Worm (Caenorhabditis elegans) whole organism, late embryonic: Measurements from ENCODE around the gene K08F9.3.
"Not testable (repeated sequence)": the region's sequence is repeated elsewhere in the genome, so short reads cannot be mapped to it uniquely, and the experiment has no call there.

Experiments
- C08G9.2 ChIP-seq: sonication (generic microtip); optimal IDR thresholded peaks from 2 replicates; lab custom pipeline; 2016; ENCODE audit warnings: mild to moderate bottlenecking, missing genetic modification characterization, moderate library complexity, missing compliant biosample characterization
- C38D4.7 ChIP-seq: fragments of 200-800 bp; sonication (Bioruptor generic); optimal IDR thresholded peaks from 2 replicates; lab custom pipeline; 2018; ENCODE audit warnings: mild to moderate bottlenecking, missing genetic modification characterization, moderate library complexity, missing compliant biosample characterization
- F13H6.1 ChIP-seq: sonication (generic microtip); optimal IDR thresholded peaks from 2 replicates; lab custom pipeline; 2016; ENCODE audit warnings: missing genetic modification characterization, missing compliant biosample characterization
- K09A11.1 ChIP-seq: sonication (generic microtip); optimal IDR thresholded peaks from 2 replicates; lab custom pipeline; 2017; ENCODE audit warnings: antibody characterized with exemption, mild to moderate bottlenecking, missing genetic modification characterization, missing compliant biosample characterization; ENCODE audit not compliant: insufficient read depth
- T23F11.4 ChIP-seq: fragments of 200-800 bp; sonication (Bioruptor generic); optimal IDR thresholded peaks from 2 replicates; lab custom pipeline; 2018; ENCODE audit warnings: mild to moderate bottlenecking, missing genetic modification characterization, missing compliant biosample characterization
- ahr-1 ChIP-seq: sonication (generic microtip); optimal IDR thresholded peaks from 2 replicates; lab custom pipeline; 2016; ENCODE audit warnings: missing genetic modification characterization, missing compliant biosample characterization
- ceh-14 ChIP-seq: sonication (generic microtip); optimal IDR thresholded peaks from 2 replicates; lab custom pipeline; 2016; ENCODE audit warnings: missing genotype, missing genetic modification characterization, missing compliant biosample characterization
- ceh-18 ChIP-seq: sonication (generic microtip); optimal IDR thresholded peaks from 2 replicates; lab custom pipeline; 2016; ENCODE audit warnings: missing genetic modification characterization, missing compliant biosample characterization
- ceh-19 ChIP-seq: fragments of 200-800 bp; sonication (Bioruptor generic); optimal IDR thresholded peaks from 2 replicates; lab custom pipeline; 2018; ENCODE audit warnings: mild to moderate bottlenecking, missing genetic modification characterization, missing compliant biosample characterization
- ceh-24 ChIP-seq: sonication (generic microtip); optimal IDR thresholded peaks from 2 replicates; lab custom pipeline; 2016; ENCODE audit warnings: mild to moderate bottlenecking, missing genetic modification characterization, missing compliant biosample characterization
- ceh-30 ChIP-seq: fragments of 150-350 bp; optimal IDR thresholded peaks from 2 replicates; lab custom pipeline; 2014; ENCODE audit warnings: missing biosample characterization, missing genetic modification characterization
- ceh-34 ChIP-seq: sonication (generic microtip); optimal IDR thresholded peaks from 2 replicates; lab custom pipeline; 2016; ENCODE audit warnings: mild to moderate bottlenecking, missing genetic modification characterization, missing compliant biosample characterization
- ceh-45 ChIP-seq: fragments of 200-800 bp; sonication (Bioruptor generic); IDR thresholded peaks from 2 replicates; pipeline ENCODE4 v1.3.6; 2022; ENCODE audit warnings: missing genetic modification reagents, missing genetic modification characterization, missing compliant biosample characterization
- dmd-4 ChIP-seq: sonication (generic microtip); optimal IDR thresholded peaks from 2 replicates; lab custom pipeline; 2016; ENCODE audit warnings: borderline replicate concordance, missing genetic modification characterization, missing compliant biosample characterization
- elt-4 ChIP-seq: sonication (generic microtip); optimal IDR thresholded peaks from 2 replicates; lab custom pipeline; 2016; ENCODE audit warnings: missing genetic modification characterization, missing compliant biosample characterization
- eyg-1 ChIP-seq: sonication (generic microtip); optimal IDR thresholded peaks from 2 replicates; lab custom pipeline; 2016; ENCODE audit warnings: missing genotype, missing genetic modification characterization, missing compliant biosample characterization
- fax-1 ChIP-seq: sonication (generic microtip); optimal IDR thresholded peaks from 2 replicates; lab custom pipeline; 2016; ENCODE audit warnings: missing genotype, missing genetic modification characterization, missing compliant biosample characterization
- fkh-10 ChIP-seq: fragments of 150-350 bp; optimal IDR thresholded peaks from 2 replicates; lab custom pipeline; 2014; ENCODE audit warnings: missing biosample characterization, missing genetic modification reagents, missing genetic modification characterization
- hlh-15 ChIP-seq: sonication (generic microtip); optimal IDR thresholded peaks from 2 replicates; lab custom pipeline; 2016; ENCODE audit warnings: missing genetic modification characterization, missing compliant biosample characterization
- hlh-6 ChIP-seq: sonication (generic microtip); optimal IDR thresholded peaks from 2 replicates; lab custom pipeline; 2016; ENCODE audit warnings: missing genotype, missing genetic modification characterization, missing compliant biosample characterization
- mec-3 ChIP-seq: sonication (generic microtip); optimal IDR thresholded peaks from 2 replicates; lab custom pipeline; 2016; ENCODE audit warnings: borderline replicate concordance, missing genetic modification characterization, missing compliant biosample characterization
- nhr-232 ChIP-seq: sonication (generic microtip); optimal IDR thresholded peaks from 2 replicates; lab custom pipeline; 2016; ENCODE audit warnings: missing genetic modification characterization, missing compliant biosample characterization
- npax-4 ChIP-seq: sonication (generic microtip); optimal IDR thresholded peaks from 2 replicates; lab custom pipeline; 2016; ENCODE audit warnings: missing genetic modification characterization, missing compliant biosample characterization
- odd-2 ChIP-seq: sonication (generic microtip); optimal IDR thresholded peaks from 2 replicates; lab custom pipeline; 2017; ENCODE audit warnings: antibody characterized with exemption, mild to moderate bottlenecking, missing genetic modification characterization, missing compliant biosample characterization
- pax-1 ChIP-seq: fragments of 150-350 bp; optimal IDR thresholded peaks from 2 replicates; lab custom pipeline; 2014; ENCODE audit warnings: missing biosample characterization, missing genetic modification characterization
- pha-4 ChIP-seq: fragments of 150-350 bp; optimal IDR thresholded peaks from 2 replicates; lab custom pipeline; 2018; ENCODE audit warnings: missing biosample characterization, missing genetic modification reagents, missing genetic modification characterization
- pqm-1 ChIP-seq: sonication (generic microtip); optimal IDR thresholded peaks from 2 replicates; lab custom pipeline; 2016; ENCODE audit warnings: missing genetic modification characterization, missing compliant biosample characterization
- sdc-2 ChIP-seq: sonication (generic microtip); optimal IDR thresholded peaks from 2 replicates; lab custom pipeline; 2016; ENCODE audit warnings: missing genotype, missing genetic modification characterization, missing compliant biosample characterization
- tbx-7 ChIP-seq: sonication (generic microtip); optimal IDR thresholded peaks from 2 replicates; lab custom pipeline; 2016; ENCODE audit warnings: missing genotype, missing genetic modification characterization, missing compliant biosample characterization
- unc-42 ChIP-seq: sonication (generic microtip); optimal IDR thresholded peaks from 2 replicates; lab custom pipeline; 2016; ENCODE audit warnings: missing genotype, missing genetic modification characterization, missing compliant biosample characterization
- unc-55 ChIP-seq: sonication (generic microtip); optimal IDR thresholded peaks from 2 replicates; lab custom pipeline; 2017; ENCODE audit warnings: missing biosample characterization, missing genetic modification reagents, missing genetic modification characterization

K08F9.3 gene

ce11 chrV:15140247-15140646 lies at the start of gene K08F9.3:
Gene K08F9.3 (plus strand): TSS chrV:15140547.
- TF ChIP-seq C38D4.7 (GFP tag; lab: Kevin White, UChicago): no peak
- TF ChIP-seq npax-4: no peak
- TF ChIP-seq pha-4 (tag; lab: Kevin White, UChicago): no peak
- no peak for TF ChIP-seq ceh-45 (GFP tag; lab: Robert Waterston, UW)
- no peak for TF ChIP-seq ceh-24 (tag; lab: Kevin White, UChicago)
- no peak for TF ChIP-seq K09A11.1
- no peak for TF ChIP-seq unc-55 (GFP tag; lab: Kevin White, UChicago)

- TF ChIP-seq C08G9.2 (tag; lab: Kevin White, UChicago) (no peak), ceh-24 (tag; lab: Kevin White, UChicago) (no peak), npax-4 (no peak), unc-55 (GFP tag; lab: Kevin White, UChicago) (no peak), fkh-10 (GFP tag; lab: Kevin White, UChicago) (no peak), fax-1 (tag; lab: Kevin White, UChicago) (no peak), hlh-6 (no peak)
Measured at ce11 chrV:15092666-15093065, 47.7 kb upstream of the K08F9.3 start, which contains the start of gene txt-12. Gene txt-12 (plus strand): TSS chrV:15092966.

- TF ChIP-seq fax-1 (tag; lab: Kevin White, UChicago) (no peak), eyg-1 (tag; lab: Kevin White, UChicago) (no peak)
Measured at ce11 chrV:15094749-15095148, 45.6 kb upstream of the K08F9.3 start, which contains the start of gene srx-78. Gene srx-78 (plus strand): TSS chrV:15095049.

- TF ChIP-seq tbx-7 (tag; lab: Kevin White, UChicago): no peak
- TF ChIP-seq ceh-14 (tag; lab: Kevin White, UChicago): no peak
- TF ChIP-seq T23F11.4 (GFP tag; lab: Kevin White, UChicago): no peak
- TF ChIP-seq mec-3 (tag; lab: Kevin White, UChicago): no peak
- TF ChIP-seq ahr-1: no peak
- no peak for TF ChIP-seq nhr-232 (tag; lab: Kevin White, UChicago)
- TF ChIP-seq dmd-4 (tag; lab: Kevin White, UChicago): no peak
- no peak for TF ChIP-seq pqm-1
- no peak for TF ChIP-seq sdc-2
- no peak for TF ChIP-seq ceh-34 (tag; lab: Kevin White, UChicago)
- no peak for TF ChIP-seq pax-1
- TF ChIP-seq ceh-18: no peak
- TF ChIP-seq fax-1 (tag; lab: Kevin White, UChicago): no peak
- TF ChIP-seq F13H6.1 (tag; lab: Kevin White, UChicago): no peak
- TF ChIP-seq odd-2 (tag; lab: Kevin White, UChicago): no peak
- TF ChIP-seq, all 69 proteins: peak for 0
Measured at ce11 chrV:15099447-15099846, 40.9 kb upstream of the K08F9.3 start, which contains the start of gene C01G10.1. Gene C01G10.1 (plus strand): TSS chrV:15099747.

ce11 chrV:15105893-15106598 lies 34.3 kb upstream of the K08F9.3 start, which contains the start of gene C01G10.14:
Gene C01G10.14 (minus strand): TSS chrV:15105943.
- not testable (repeated sequence) for TF ChIP-seq unc-42, hlh-15, ceh-30 (tag; lab: Kevin White, UChicago)

- no peak for TF ChIP-seq elt-4 (tag; lab: Kevin White, UChicago)
- no peak for TF ChIP-seq ceh-19 (GFP tag; lab: Kevin White, UChicago)
Measured at ce11 chrV:15109260-15109659, 31.1 kb upstream of the K08F9.3 start, which contains the start of gene Y75B12A.2. Gene Y75B12A.2 (plus strand): TSS chrV:15109560.
